Worm (Caenorhabditis elegans): Measurements from ENCODE around the gene frk-1.

frk-1 gene

ce11 chrIV:10063941-10064340 lies 21.0 kb downstream of the frk-1 start:
- TF ChIP-seq nhr-237 (tag; optimal IDR thresholded peaks at IDR 0.05) (no peak), sma-3 (GFP tag; optimal IDR thresholded peaks at IDR 0.05) (no peak), skn-1 (tag; optimal IDR thresholded peaks at IDR 0.05) (no peak), nhr-129 (tag; optimal IDR thresholded peaks at IDR 0.05) (no peak), dmd-4 (tag; optimal IDR thresholded peaks at IDR 0.05) (no peak), nhr-21 (tag; optimal IDR thresholded peaks at IDR 0.05) (no peak), blmp-1 (tag; optimal IDR thresholded peaks at IDR 0.05; ENCODE audit: insufficient read depth) (no peak), nhr-12 (tag; optimal IDR thresholded peaks at IDR 0.05) (no peak)

ce11 chrIV:10065159-10065558 lies 22.2 kb downstream of the frk-1 start:
- no peak for TF ChIP-seq snpc-4 (tag; optimal IDR thresholded peaks at IDR 0.05)
- TF ChIP-seq unc-55 (GFP tag; optimal IDR thresholded peaks at IDR 0.05): no peak
- TF ChIP-seq mab-5 (tag; optimal IDR thresholded peaks at IDR 0.05): peak; percentile 68
- no peak for TF ChIP-seq blmp-1 (tag; optimal IDR thresholded peaks at IDR 0.05; ENCODE audit: insufficient read depth)
- TF ChIP-seq nhr-11 (tag; optimal IDR thresholded peaks at IDR 0.05): no peak
- no peak for TF ChIP-seq skn-1 (tag; optimal IDR thresholded peaks at IDR 0.05)
- no peak for TF ChIP-seq nhr-77 (tag; optimal IDR thresholded peaks at IDR 0.05)
- TF ChIP-seq fos-1 (tag; optimal IDR thresholded peaks at IDR 0.05): no peak
- TF ChIP-seq ama-1 (optimal IDR thresholded peaks at IDR 0.05): no peak
- no peak for TF ChIP-seq unc-39 (tag; optimal IDR thresholded peaks at IDR 0.05)
- peak; percentile 3 for TF ChIP-seq lin-39 (tag; optimal IDR thresholded peaks at IDR 0.05)
- TF ChIP-seq nhr-129 (tag; optimal IDR thresholded peaks at IDR 0.05): peak; percentile 12
- TF ChIP-seq nhr-6 (tag; optimal IDR thresholded peaks at IDR 0.05): no peak
- no peak for TF ChIP-seq nhr-21 (tag; optimal IDR thresholded peaks at IDR 0.05)
- TF ChIP-seq sma-9 (GFP tag; optimal IDR thresholded peaks at IDR 0.05): no peak
- TF ChIP-seq sma-9 (tag; optimal IDR thresholded peaks at IDR 0.05): no peak
- TF ChIP-seq peb-1 (tag; optimal IDR thresholded peaks at IDR 0.05): no peak
- no peak for TF ChIP-seq ztf-1 (GFP tag; conservative IDR thresholded peaks at IDR 0.05)
- no peak for TF ChIP-seq gmeb-1 (tag; optimal IDR thresholded peaks at IDR 0.05)
- no peak for TF ChIP-seq ceh-82 (tag; optimal IDR thresholded peaks at IDR 0.05)
- TF ChIP-seq lin-11 (tag; optimal IDR thresholded peaks at IDR 0.05): no peak
- no peak for TF ChIP-seq elt-3 (tag; optimal IDR thresholded peaks at IDR 0.05)
- no peak for TF ChIP-seq aly-2 (tag; optimal IDR thresholded peaks at IDR 0.05)
- TF ChIP-seq C34F6.9 (tag; optimal IDR thresholded peaks at IDR 0.05): no peak
- no peak for TF ChIP-seq mbf-1 (tag; optimal IDR thresholded peaks at IDR 0.05)
- TF ChIP-seq elt-1 (tag; optimal IDR thresholded peaks at IDR 0.05): no peak
- no peak for TF ChIP-seq ztf-11 (tag; optimal IDR thresholded peaks at IDR 0.05)
- TF ChIP-seq sem-4 (tag; optimal IDR thresholded peaks at IDR 0.05): no peak

- TF ChIP-seq gmeb-1 (tag; optimal IDR thresholded peaks at IDR 0.05) (no peak), fos-1 (tag; optimal IDR thresholded peaks at IDR 0.05) (peak; percentile 61)
Measured at ce11 chrIV:10066456-10066855, 23.5 kb downstream of the frk-1 start.

ce11 chrIV:10067541-10067940 lies 24.6 kb downstream of the frk-1 start, which contains the start of gene cwn-2:
Gene cwn-2, plus strand, starts transcription at chrIV:10067816.
- TF ChIP-seq snpc-4 (tag; optimal IDR thresholded peaks at IDR 0.05): no peak
- no peak for TF ChIP-seq R02D3.7 (tag; optimal IDR thresholded peaks at IDR 0.05)
- TF ChIP-seq nhr-129 (tag; optimal IDR thresholded peaks at IDR 0.05): no peak
- TF ChIP-seq mab-5 (tag; optimal IDR thresholded peaks at IDR 0.05): no peak
- TF ChIP-seq elt-1 (tag; optimal IDR thresholded peaks at IDR 0.05): no peak
- TF ChIP-seq lsy-2 (tag; optimal IDR thresholded peaks at IDR 0.05): no peak
- TF ChIP-seq peb-1 (tag; optimal IDR thresholded peaks at IDR 0.05): no peak
- TF ChIP-seq crh-2 (tag; optimal IDR thresholded peaks at IDR 0.05): no peak
- no peak for TF ChIP-seq C34F6.9 (tag; optimal IDR thresholded peaks at IDR 0.05)
- TF ChIP-seq lin-11 (tag; optimal IDR thresholded peaks at IDR 0.05): no peak
- no peak for TF ChIP-seq ama-1 (optimal IDR thresholded peaks at IDR 0.05)
- no peak for TF ChIP-seq zag-1 (tag; optimal IDR thresholded peaks at IDR 0.05)
- TF ChIP-seq Y55F3AM.14 (GFP tag; optimal IDR thresholded peaks at IDR 0.05): no peak
- TF ChIP-seq sem-4 (tag; optimal IDR thresholded peaks at IDR 0.05): no peak
- no peak for TF ChIP-seq dmd-4 (tag; optimal IDR thresholded peaks at IDR 0.05)
- no peak for TF ChIP-seq sma-3 (GFP tag; optimal IDR thresholded peaks at IDR 0.05)
- TF ChIP-seq mbf-1 (tag; optimal IDR thresholded peaks at IDR 0.05): no peak
- no peak for TF ChIP-seq sma-9 (GFP tag; optimal IDR thresholded peaks at IDR 0.05)
- no peak for TF ChIP-seq sma-9 (tag; optimal IDR thresholded peaks at IDR 0.05)
- TF ChIP-seq nhr-23 (tag; optimal IDR thresholded peaks at IDR 0.05): no peak

Measured in whole organism, L2 larva.